Worm (Caenorhabditis elegans): ENCODE data around the gene puf-3.

The puf-3 gene

DNA sequence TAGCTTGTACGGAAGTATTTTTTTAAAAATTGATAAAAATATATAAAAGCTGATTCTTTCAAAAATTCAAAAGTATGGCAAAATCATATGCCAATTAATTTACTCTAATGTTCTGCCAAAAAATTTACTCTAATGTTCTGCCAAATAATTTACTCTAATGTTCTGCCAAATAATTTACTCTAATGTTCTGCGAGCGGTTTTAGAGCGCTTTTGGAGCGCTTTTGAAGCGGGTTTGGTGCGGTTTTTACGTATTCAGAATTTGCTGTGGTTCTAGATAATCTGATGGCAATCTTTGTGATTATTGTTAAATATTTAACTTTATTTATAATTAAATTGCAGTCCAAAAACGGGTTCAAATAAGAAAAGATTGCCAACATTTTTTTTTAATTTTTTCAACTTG lies 37.4 kb upstream of the puf-3 start (continued):
- no peak for TF ChIP-seq nhr-10 (tag; optimal IDR thresholded peaks at IDR 0.05)

DNA sequence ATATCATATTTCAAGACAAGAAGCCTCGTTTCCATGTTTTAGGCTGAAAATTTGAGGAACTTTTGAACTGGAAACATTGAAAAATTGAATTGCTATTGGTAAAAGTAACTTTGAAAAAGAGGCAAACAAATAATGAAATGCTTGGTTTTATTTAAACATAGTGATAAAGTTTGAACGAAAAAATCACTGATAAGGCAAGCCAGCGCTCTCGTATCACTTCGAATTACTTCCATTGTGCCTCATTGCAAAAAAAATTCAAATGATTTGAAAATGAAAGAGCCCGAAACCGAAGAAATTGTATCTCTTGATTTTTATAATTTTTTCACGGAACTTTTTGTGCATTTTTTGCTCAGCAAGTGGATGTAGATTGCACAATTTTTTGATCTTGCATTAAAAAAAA lies 36.2 kb upstream of the puf-3 start, which contains the start of gene F52G2.3:
F52G2.3 (minus strand) TSS at position 43 of the 400 bp plus-strand sequence.
- TF ChIP-seq pqm-1 (tag; optimal IDR thresholded peaks at IDR 0.05) (peak; percentile 73), fos-1 (tag; optimal IDR thresholded peaks at IDR 0.05) (no peak), zip-2 (tag; optimal IDR thresholded peaks at IDR 0.05) (no peak), R02D3.7 (tag; optimal IDR thresholded peaks at IDR 0.05) (no peak), daf-19 (GFP tag; conservative IDR thresholded peaks at IDR 0.05) (no peak), aha-1 (tag) (no peak), zfp-3 (GFP tag; conservative IDR thresholded peaks at IDR 0.05) (no peak), nhr-237 (tag; optimal IDR thresholded peaks at IDR 0.05) (no peak), lin-15B (tag; optimal IDR thresholded peaks at IDR 0.05) (no peak), snpc-1.2 (GFP tag; IDR thresholded peaks at IDR 0.05) (no peak), ama-1 (optimal IDR thresholded peaks at IDR 0.05) (no peak), lin-13 (GFP tag; optimal IDR thresholded peaks at IDR 0.05) (no peak), unc-62 (GFP tag; optimal IDR thresholded peaks at IDR 0.05 in 1 of 2) (peak in 1 of 2 experiments; percentile 5), unc-62 (tag; optimal IDR thresholded peaks at IDR 0.05) (no peak), nhr-28 (tag; optimal IDR thresholded peaks at IDR 0.05) (peak; percentile 19), dmd-9 (GFP tag; IDR thresholded peaks at IDR 0.05) (no peak), tag-97 (GFP tag; IDR thresholded peaks at IDR 0.05) (no peak), daf-8 (GFP tag; IDR thresholded peaks at IDR 0.05) (no peak), Y75B8A.6 (GFP tag; IDR thresholded peaks at IDR 0.05) (no peak), egl-43 (GFP tag; IDR thresholded peaks at IDR 0.05) (no peak)

DNA sequence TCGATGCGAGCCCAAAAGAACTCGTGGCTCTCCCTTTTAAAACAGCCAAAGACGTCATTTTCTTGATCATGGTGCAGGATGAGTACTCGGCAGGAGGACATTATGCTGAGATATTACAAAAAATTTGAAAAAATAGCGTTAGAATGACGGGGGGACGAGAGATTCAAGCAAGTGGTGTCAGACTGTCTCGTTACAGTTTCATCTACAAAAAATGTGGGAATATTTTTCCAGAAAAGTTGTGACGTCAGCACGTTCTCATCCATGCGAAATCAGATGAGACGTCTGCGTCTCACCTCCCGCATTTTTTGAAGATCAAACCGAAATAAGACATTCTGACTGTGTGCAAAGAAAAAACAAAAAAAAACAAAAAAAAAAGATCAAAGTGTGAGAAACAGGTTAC lies 28.2 kb upstream of the puf-3 start, which contains the start of gene rsd-2:
rsd-2 (minus strand) TSS at position 101 of the 400 bp plus-strand sequence.
- no peak for TF ChIP-seq nhr-76 (tag; optimal IDR thresholded peaks at IDR 0.05)
- no peak for TF ChIP-seq nhr-25 (tag; optimal IDR thresholded peaks at IDR 0.05; ENCODE audit: borderline replicate concordance, insufficient read depth)
- TF ChIP-seq lsy-2 (tag; optimal IDR thresholded peaks at IDR 0.05): no peak
- no peak for TF ChIP-seq nhr-10 (tag; optimal IDR thresholded peaks at IDR 0.05)
- TF ChIP-seq ztf-11 (tag; optimal IDR thresholded peaks at IDR 0.05): no peak
- no peak for TF ChIP-seq unc-62 (GFP tag; optimal IDR thresholded peaks at IDR 0.05 in 1 of 2)
- no peak for TF ChIP-seq unc-62 (tag; optimal IDR thresholded peaks at IDR 0.05)
- no peak for TF ChIP-seq Y75B8A.6 (GFP tag; IDR thresholded peaks at IDR 0.05)
- no peak for TF ChIP-seq F49E8.2 (tag; optimal IDR thresholded peaks at IDR 0.05; ENCODE audit: borderline replicate concordance)
- TF ChIP-seq tag-97 (GFP tag; IDR thresholded peaks at IDR 0.05): no peak
- TF ChIP-seq hlh-30 (tag; optimal IDR thresholded peaks at IDR 0.05; ENCODE audit: insufficient read depth): no peak

DNA sequence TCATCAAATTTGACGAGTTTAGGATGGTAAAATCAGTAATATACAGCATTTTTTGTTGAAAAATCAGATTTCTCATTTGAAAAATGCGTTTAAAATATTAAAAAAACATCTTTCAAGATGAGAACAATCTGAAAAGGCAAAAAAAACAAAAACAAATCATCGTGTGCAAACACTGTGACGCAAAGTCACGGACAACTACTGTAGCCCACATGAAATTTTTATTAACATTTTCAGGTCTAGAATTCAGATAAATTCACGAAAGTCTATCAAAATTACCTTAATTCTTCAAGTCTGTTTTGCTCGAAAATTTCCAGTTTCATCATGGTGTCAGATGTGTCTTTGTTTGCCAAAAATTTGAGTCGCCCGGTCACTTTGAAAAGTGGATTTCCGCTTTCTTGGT lies 26.9 kb upstream of the puf-3 start:
- TF ChIP-seq snpc-1.2 (GFP tag; IDR thresholded peaks at IDR 0.05) (peak; percentile 84), lsy-2 (tag; optimal IDR thresholded peaks at IDR 0.05) (peak in 1 of 2 experiments; percentile 85), aha-1 (tag) (peak; percentile 0), T20F7.1 (GFP tag; optimal IDR thresholded peaks at IDR 0.05) (no peak), lin-38 (GFP tag; IDR thresholded peaks at IDR 0.05) (0 out of 2 replicates have a peak, but pooled peaks have one; percentile 10)

DNA sequence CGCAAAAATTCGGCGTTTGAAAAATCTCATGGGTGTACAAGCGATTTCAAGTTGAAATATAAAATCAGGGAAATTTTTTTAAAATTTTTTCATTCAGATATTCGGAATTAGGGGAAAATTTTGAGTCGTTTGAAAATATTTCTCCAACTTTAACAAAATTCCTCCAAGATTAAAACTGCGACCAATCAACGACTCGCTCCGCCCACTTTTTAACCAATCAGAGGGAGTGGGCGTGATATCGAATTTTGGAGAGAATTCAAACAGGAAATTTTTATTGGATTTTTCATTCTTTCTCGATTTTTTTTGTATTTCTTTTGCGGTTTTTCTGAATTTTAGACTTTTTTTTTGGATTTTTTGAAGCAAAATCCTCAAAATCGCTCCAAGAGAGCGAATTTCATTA lies 13.3 kb upstream of the puf-3 start:
- no peak for TF ChIP-seq ztf-7 (tag; optimal IDR thresholded peaks at IDR 0.05)

DNA sequence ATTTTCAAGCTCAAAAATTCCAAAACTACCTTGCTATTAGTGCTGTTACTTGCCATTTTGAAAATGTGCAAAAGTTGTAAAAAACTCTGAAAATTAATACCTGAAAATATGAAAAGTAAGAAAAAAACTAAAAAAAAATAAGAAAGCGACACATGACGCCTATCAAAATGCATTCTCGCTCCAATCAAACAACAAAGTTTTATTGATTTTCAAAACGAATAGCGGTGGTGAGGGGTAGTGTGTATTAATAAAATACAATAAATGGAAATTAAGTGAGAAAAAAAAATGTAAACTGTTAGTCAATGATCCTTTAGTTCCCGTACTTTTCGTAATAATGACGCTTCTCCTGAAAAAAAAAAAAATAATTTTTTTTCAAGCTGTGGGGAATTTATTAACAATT lies 9.8 kb upstream of the puf-3 start, which contains the start of gene dcap-2:
dcap-2 (minus strand) TSS at position 86 of the 400 bp plus-strand sequence.
- TF ChIP-seq zag-1 (tag; optimal IDR thresholded peaks at IDR 0.05) (no peak), ceh-82 (tag; optimal IDR thresholded peaks at IDR 0.05) (no peak), duxl-1 (tag; optimal IDR thresholded peaks at IDR 0.05; ENCODE audit: poor library complexity) (no peak), hlh-30 (tag; optimal IDR thresholded peaks at IDR 0.05; ENCODE audit: insufficient read depth) (peak; percentile 81), hlh-11 (tag; optimal IDR thresholded peaks at IDR 0.05) (no peak), ctbp-1 (GFP tag; IDR thresholded peaks at IDR 0.05) (no peak), lin-13 (GFP tag; optimal IDR thresholded peaks at IDR 0.05) (no peak), mes-2 (tag; optimal IDR thresholded peaks at IDR 0.05; ENCODE audit: poor library complexity, severe bottlenecking) (peak; percentile 5), F37D6.2 (tag; optimal IDR thresholded peaks at IDR 0.05) (no peak), lir-3 (tag; optimal IDR thresholded peaks at IDR 0.05) (no peak), R02D3.7 (tag; optimal IDR thresholded peaks at IDR 0.05) (no peak), tra-1 (GFP tag; IDR thresholded peaks at IDR 0.05) (no peak), F10B5.3 (tag; optimal IDR thresholded peaks at IDR 0.05) (no peak), dmd-8 (GFP tag; IDR thresholded peaks at IDR 0.05) (no peak), saeg-2 (GFP tag; IDR thresholded peaks at IDR 0.05) (no peak), lim-7 (GFP tag; IDR thresholded peaks at IDR 0.05) (no peak), ztf-11 (tag; optimal IDR thresholded peaks at IDR 0.05) (no peak), lin-38 (GFP tag; IDR thresholded peaks at IDR 0.05) (peak; percentile 53), lsy-2 (tag; optimal IDR thresholded peaks at IDR 0.05) (peak in 1 of 2 experiments; percentile 32)
